Fruit fly (Drosophila melanogaster) whole organism, embryonic: ENCODE measurements around the gene CG5021.

Experiments used
- Adf1 ChIP-seq: fragments of 200-800 bp; sonication (Bioruptor generic); IDR thresholded peaks from 2 replicates; pipeline ENCODE4 v1.3.6; 2022; ENCODE audit warnings: missing biosample characterization, missing genetic modification characterization
- B-H1 ChIP-seq: fragments of 200-800 bp; sonication (Bioruptor generic); IDR thresholded peaks from 3 replicates; pipeline ENCODE4 v1.3.6; 2022; ENCODE audit warnings: missing biosample characterization, missing genetic modification characterization
- CG10543 ChIP-seq: fragments of 200-800 bp; sonication (Bioruptor generic); optimal IDR thresholded peaks from 3 replicates; lab custom pipeline; 2017; ENCODE audit warnings: missing biosample characterization, mild to moderate bottlenecking, missing genetic modification characterization, moderate library complexity
- CG11560 ChIP-seq: fragments of 200-800 bp; sonication (Bioruptor generic); IDR thresholded peaks from 3 replicates; pipeline ENCODE4 v1.3.6; 2022; ENCODE audit warnings: missing biosample characterization, missing genetic modification characterization
- CG12219 ChIP-seq: fragments of 200-800 bp; sonication (Bioruptor generic); optimal IDR thresholded peaks from 3 replicates; lab custom pipeline; 2018; ENCODE audit warnings: missing biosample characterization, mild to moderate bottlenecking, missing genetic modification characterization
- CG12236 ChIP-seq: fragments of 200-800 bp; sonication (Bioruptor generic); optimal IDR thresholded peaks from 2 replicates; lab custom pipeline; 2016; ENCODE audit warnings: missing biosample characterization, missing genetic modification characterization
- CG12659 ChIP-seq: fragments of 200-800 bp; sonication (Bioruptor generic); optimal IDR thresholded peaks from 3 replicates; lab custom pipeline; 2017; ENCODE audit warnings: mild to moderate bottlenecking, missing biosample characterization, missing genetic modification reagents, missing genetic modification characterization
- CG12744 ChIP-seq: fragments of 200-800 bp; sonication (Bioruptor generic); optimal IDR thresholded peaks from 2 replicates; lab custom pipeline; 2016; ENCODE audit warnings: missing biosample characterization, missing genetic modification characterization
- CG13894 ChIP-seq: fragments of 200-800 bp; sonication (Bioruptor generic); optimal IDR thresholded peaks from 3 replicates; lab custom pipeline; 2018; ENCODE audit warnings: missing biosample characterization, mild to moderate bottlenecking, missing genetic modification characterization, moderate library complexity
- CG14050 ChIP-seq: fragments of 200-800 bp; sonication (Bioruptor generic); IDR thresholded peaks from 3 replicates; pipeline ENCODE4 v1.3.6; 2022; ENCODE audit warnings: missing biosample characterization, missing genetic modification characterization
- CG16863 ChIP-seq: fragments of 200-800 bp; sonication (Bioruptor generic); optimal IDR thresholded peaks from 3 replicates; lab custom pipeline; 2016; ENCODE audit warnings: missing biosample characterization, missing genetic modification characterization
- CG17328 ChIP-seq: fragments of 200-800 bp; sonication (Bioruptor generic); IDR thresholded peaks from 2 replicates; pipeline ENCODE4 v1.3.6; 2022; ENCODE audit warnings: missing biosample characterization, missing genetic modification characterization
- CG17802 ChIP-seq: fragments of 200-800 bp; sonication (Bioruptor generic); optimal IDR thresholded peaks from 2 replicates; lab custom pipeline; 2018; ENCODE audit warnings: missing biosample characterization, mild to moderate bottlenecking, missing genetic modification characterization, moderate library complexity
- CG2712 ChIP-seq: fragments of 200-800 bp; optimal IDR thresholded peaks from 3 replicates; lab custom pipeline; 2019; ENCODE audit warnings: missing biosample characterization, mild to moderate bottlenecking, missing genetic modification characterization, moderate library complexity
- CG3847 ChIP-seq: fragments of 200-800 bp; sonication (Bioruptor generic); IDR thresholded peaks from 2 replicates; pipeline ENCODE4 v1.3.6; 2022; ENCODE audit warnings: missing biosample characterization, missing genetic modification characterization
- CG4360 ChIP-seq: fragments of 200-800 bp; sonication (Bioruptor generic); IDR thresholded peaks from 2 replicates; pipeline ENCODE4 v1.3.6; 2022; ENCODE audit warnings: missing biosample characterization, missing genetic modification characterization
- CG6654 ChIP-seq: fragments of 200-800 bp; sonication (Bioruptor generic); optimal IDR thresholded peaks from 2 replicates; lab custom pipeline; 2017; ENCODE audit warnings: missing biosample characterization, mild to moderate bottlenecking, missing genetic modification characterization
- CG6683 ChIP-seq: fragments of 200-800 bp; sonication (Bioruptor generic); optimal IDR thresholded peaks from 2 replicates; lab custom pipeline; 2017; ENCODE audit warnings: missing biosample characterization, mild to moderate bottlenecking, missing genetic modification characterization, missing genetic modification reagents
- Chrac-16 ChIP-seq: fragments of 200-800 bp; sonication (Bioruptor generic); optimal IDR thresholded peaks from 3 replicates; lab custom pipeline; 2016; ENCODE audit warnings: missing biosample characterization, missing genetic modification characterization
- CoRest ChIP-seq: fragments of 200-800 bp; sonication (Bioruptor generic); optimal IDR thresholded peaks from 3 replicates; lab custom pipeline; 2018; ENCODE audit warnings: missing biosample characterization, mild to moderate bottlenecking, missing genetic modification characterization, moderate library complexity
- Deaf1 ChIP-seq: fragments of 200-800 bp; optimal IDR thresholded peaks from 3 replicates; lab custom pipeline; 2019; ENCODE audit warnings: missing biosample characterization, mild to moderate bottlenecking, missing genetic modification characterization, moderate library complexity
- E2f2 ChIP-seq: fragments of 200-800 bp; sonication (Bioruptor generic); IDR thresholded peaks from 2 replicates; pipeline ENCODE4 v1.3.6; 2022; ENCODE audit warnings: missing biosample characterization, missing genetic modification characterization
- Hey ChIP-seq: fragments of 200-800 bp; sonication (Bioruptor generic); optimal IDR thresholded peaks from 3 replicates; lab custom pipeline; 2018; ENCODE audit warnings: missing biosample characterization, mild to moderate bottlenecking, missing genetic modification characterization
- Hmx ChIP-seq: fragments of 200-800 bp; sonication (Bioruptor generic); optimal IDR thresholded peaks from 2 replicates; lab custom pipeline; 2016; ENCODE audit warnings: missing biosample characterization, missing genetic modification characterization
- Mad ChIP-seq: fragments of 200-800 bp; sonication (Bioruptor generic); optimal IDR thresholded peaks from 2 replicates; lab custom pipeline; 2016; ENCODE audit warnings: missing biosample characterization, missing genetic modification characterization
- Mes4 ChIP-seq: fragments of 200-800 bp; sonication (Bioruptor generic); optimal IDR thresholded peaks from 2 replicates; lab custom pipeline; 2016; ENCODE audit warnings: missing biosample characterization, missing genetic modification characterization
- Mrtf ChIP-seq: fragments of 200-800 bp; sonication (Bioruptor generic); IDR thresholded peaks from 3 replicates; pipeline ENCODE4 v1.3.6; 2022; ENCODE audit warnings: missing biosample characterization, missing genetic modification characterization
- NC2α ChIP-seq: fragments of 200-800 bp; sonication (Bioruptor generic); optimal IDR thresholded peaks from 2 replicates; lab custom pipeline; 2016; ENCODE audit warnings: missing biosample characterization, missing genetic modification characterization
- Nf-YC ChIP-seq: fragments of 200-800 bp; optimal IDR thresholded peaks from 3 replicates; lab custom pipeline; 2019; ENCODE audit warnings: missing biosample characterization, mild to moderate bottlenecking, missing genetic modification characterization, moderate library complexity
- Oaz ChIP-seq: fragments of 200-800 bp; sonication (Bioruptor generic); IDR thresholded peaks from 2 replicates; pipeline ENCODE4 v1.3.6; 2022; ENCODE audit warnings: missing biosample characterization, missing genetic modification characterization
- Optix ChIP-seq: fragments of 200-800 bp; sonication (Bioruptor generic); IDR thresholded peaks from 3 replicates; pipeline ENCODE4 v1.3.6; 2022; ENCODE audit warnings: missing biosample characterization, missing genetic modification characterization
- Sox100B ChIP-seq: fragments of 200-800 bp; sonication (Bioruptor generic); optimal IDR thresholded peaks from 3 replicates; lab custom pipeline; 2018; ENCODE audit warnings: missing biosample characterization, mild to moderate bottlenecking, missing genetic modification characterization
- Ssrp ChIP-seq: fragments of 200-800 bp; sonication (Bioruptor generic); optimal IDR thresholded peaks from 2 replicates; lab custom pipeline; 2018; ENCODE audit warnings: missing biosample characterization, mild to moderate bottlenecking, missing genetic modification characterization, moderate library complexity
- bab2 ChIP-seq: fragments of 200-800 bp; sonication (Bioruptor generic); optimal IDR thresholded peaks from 2 replicates; lab custom pipeline; 2016; ENCODE audit warnings: missing biosample characterization, missing genetic modification characterization
- ci ChIP-seq: fragments of 200-800 bp; sonication (Bioruptor generic); IDR thresholded peaks from 3 replicates; pipeline ENCODE4 v1.3.6; 2022; ENCODE audit warnings: missing biosample characterization, missing genetic modification characterization
- dmrt99B ChIP-seq: fragments of 200-800 bp; sonication (Bioruptor generic); optimal IDR thresholded peaks from 2 replicates; lab custom pipeline; 2018; ENCODE audit warnings: missing biosample characterization, mild to moderate bottlenecking, missing genetic modification characterization, moderate library complexity
- exex ChIP-seq: fragments of 200-800 bp; sonication (Bioruptor generic); optimal IDR thresholded peaks from 4 replicates; lab custom pipeline; 2018; ENCODE audit warnings: missing biosample characterization, mild to moderate bottlenecking, missing genetic modification characterization, moderate library complexity
- eyg ChIP-seq: fragments of 200-800 bp; sonication (Bioruptor generic); optimal IDR thresholded peaks from 3 replicates; lab custom pipeline; 2016; ENCODE audit warnings: missing biosample characterization, missing genetic modification characterization
- gfzf ChIP-seq: fragments of 200-800 bp; sonication (Bioruptor generic); optimal IDR thresholded peaks from 2 replicates; lab custom pipeline; 2016; ENCODE audit warnings: missing biosample characterization, mild to moderate bottlenecking, missing genetic modification characterization, moderate library complexity
- grn ChIP-seq: fragments of 200-800 bp; sonication (Bioruptor generic); optimal IDR thresholded peaks from 3 replicates; lab custom pipeline; 2017; ENCODE audit warnings: missing biosample characterization, missing genetic modification characterization
- hkb ChIP-seq, 2 experiments: fragments of 200-800 bp in 1 of 2; fragments of >200 bp in 1 of 2; sonication (Bioruptor generic) in 1 of 2; IDR thresholded peaks in 1 of 2; optimal IDR thresholded peaks in 1 of 2; 2 replicates each; pipeline versions ENCODE4 v1.3.6 to Lab custom; 2017 to 2022; ENCODE audit warnings: missing biosample characterization in 1 of 2, missing genetic modification characterization in 1 of 2
- kay ChIP-seq: fragments of 200-800 bp; sonication (Bioruptor generic); optimal IDR thresholded peaks from 2 replicates; lab custom pipeline; 2016; ENCODE audit warnings: missing biosample characterization, missing genetic modification characterization
- ken ChIP-seq: fragments of 200-800 bp; sonication (Bioruptor generic); IDR thresholded peaks from 3 replicates; pipeline ENCODE4 v1.3.6; 2022; ENCODE audit warnings: missing biosample characterization, missing genetic modification characterization
- maf-S ChIP-seq: fragments of 200-800 bp; sonication (Bioruptor generic); optimal IDR thresholded peaks from 2 replicates; lab custom pipeline; 2016; ENCODE audit warnings: missing biosample characterization, missing genetic modification characterization
- org-1 ChIP-seq: fragments of 200-800 bp; sonication (Bioruptor generic); optimal IDR thresholded peaks from 2 replicates; lab custom pipeline; 2017; ENCODE audit warnings: missing biosample characterization, missing genetic modification characterization
- otp ChIP-seq: fragments of 200-800 bp; sonication (Bioruptor generic); IDR thresholded peaks from 3 replicates; pipeline ENCODE4, ENCODE4 v1.3.6; 2022; ENCODE audit warnings: missing biosample characterization, missing genetic modification characterization
- prd ChIP-seq, 3 experiments: fragments of >200 bp in 2 of 3; fragments of 200-800 bp in 1 of 3; sonication (Bioruptor generic) in 1 of 3; optimal IDR thresholded peaks in 2 of 3; IDR thresholded peaks in 1 of 3; 2 replicates in 2 of 3; 3 replicates in 1 of 3; pipeline versions ENCODE4 v1.3.6 to Lab custom; 2017 to 2022; ENCODE audit warnings: missing biosample characterization in 1 of 3, missing genetic modification characterization in 1 of 3
- shn ChIP-seq: fragments of 200-800 bp; sonication (Bioruptor generic); optimal IDR thresholded peaks from 3 replicates; lab custom pipeline; 2016; ENCODE audit warnings: missing biosample characterization, missing genetic modification characterization
- sim ChIP-seq: fragments of 200-800 bp; sonication (Bioruptor generic); IDR thresholded peaks from 2 replicates; pipeline ENCODE4 v1.3.6; 2022; ENCODE audit warnings: missing biosample characterization, missing genetic modification characterization
- slbo ChIP-seq: fragments of 200-800 bp; sonication (Bioruptor generic); IDR thresholded peaks from 2 replicates; pipeline ENCODE4 v1.3.6; 2022; ENCODE audit warnings: missing biosample characterization, missing genetic modification characterization
- vvl ChIP-seq: fragments of 200-800 bp; sonication (Bioruptor generic); IDR thresholded peaks from 2 replicates; pipeline ENCODE4 v1.3.6; 2022; ENCODE audit warnings: missing biosample characterization, missing genetic modification characterization
- wor ChIP-seq: fragments of 200-800 bp; sonication (Bioruptor generic); IDR thresholded peaks from 2 replicates; pipeline ENCODE4 v1.3.6; 2022; ENCODE audit warnings: missing biosample characterization, missing genetic modification characterization

CG5021 gene

DNA sequence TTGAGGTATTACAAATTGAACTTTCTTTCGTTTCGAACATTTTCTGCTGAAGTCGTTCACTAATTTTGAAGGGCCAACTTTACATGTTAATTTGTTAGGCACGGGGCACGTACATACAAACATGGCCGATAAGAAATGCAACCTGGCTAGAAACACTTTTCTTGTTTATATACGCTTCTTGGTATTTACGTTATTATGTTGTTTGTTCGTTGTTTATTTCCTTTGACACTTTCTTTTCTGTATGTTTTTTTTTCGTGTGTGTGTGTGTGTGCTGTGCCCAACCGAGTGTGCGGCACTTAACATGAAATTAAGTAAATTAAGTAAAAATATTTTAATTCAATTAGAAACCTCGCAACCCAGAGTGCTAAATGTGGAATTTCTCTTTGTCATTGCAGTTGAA lies 41.0 kb upstream of the CG5021 start (continued):
- TF ChIP-seq slbo (no peak), CG11560 (tag; lab: Robert Waterston, UW) (no peak), CG14050 (no peak), bab2 (peak; percentile 10), CG12236 (GFP tag; lab: Kevin White, UChicago) (peak; percentile 21), Mrtf (GFP tag; lab: Robert Waterston, UW) (no peak), org-1 (GFP tag; lab: Kevin White, UChicago) (no peak), CG17328 (GFP tag; lab: Robert Waterston, UW) (peak; percentile 12; the same call in 1 of the 2 replicates), dmrt99B (tag; lab: Kevin White, UChicago) (peak; percentile 12), eyg (GFP tag; lab: Kevin White, UChicago) (no peak), CoRest (tag; lab: Kevin White, UChicago) (peak; percentile 33), vvl (0 out of 2 replicates have a peak, but pooled peaks have one; percentile 14), B-H1 (GFP tag; lab: Robert Waterston, UW) (no peak), CG12659 (GFP tag; lab: Kevin White, UChicago) (peak; percentile 3), CG12219 (GFP tag; lab: Kevin White, UChicago) (peak; percentile 27), shn (GFP tag; lab: Kevin White, UChicago) (no peak), grn (GFP tag; lab: Kevin White, UChicago) (peak; percentile 22), Adf1 (GFP tag; lab: Robert Waterston, UW) (no peak), exex (tag; lab: Kevin White, UChicago) (no peak), Oaz (no peak), otp (GFP tag; lab: Robert Waterston, UW) (peak; percentile 82), kay (GFP tag; lab: Kevin White, UChicago) (no peak), Hmx (GFP tag; lab: Kevin White, UChicago) (no peak), gfzf (GFP tag; lab: Kevin White, UChicago) (no peak), E2f2 (GFP tag; lab: Robert Waterston, UW) (no peak; the same call in 1 of the 2 replicates), Nf-YC (tag; lab: Kevin White, UChicago) (no peak), wor (GFP tag; lab: Robert Waterston, UW) (no peak), CG4360 (GFP tag; lab: Robert Waterston, UW) (no peak), CG10543 (no peak), hkb (optimal IDR thresholded peaks at IDR 0.05; lab: Kevin White, UChicago) (no peak), hkb (GFP tag; IDR thresholded peaks at IDR 0.05; lab: Robert Waterston, UW) (peak; percentile 54), Deaf1 (tag; lab: Kevin White, UChicago) (no peak), Ssrp (tag; lab: Kevin White, UChicago) (no peak), Chrac-16 (GFP tag; lab: Kevin White, UChicago) (no peak), CG3847 (no peak), CG16863 (GFP tag; lab: Kevin White, UChicago) (peak; percentile 14), CG6683 (GFP tag; lab: Kevin White, UChicago) (no peak), Mes4 (peak; percentile 35), sim (GFP tag; lab: Robert Waterston, UW) (no peak), CG2712 (tag; lab: Kevin White, UChicago) (peak; percentile 20), maf-S (no peak), ci (GFP tag; lab: Robert Waterston, UW) (peak; percentile 75), ken (GFP tag; lab: Robert Waterston, UW) (peak; percentile 59), CG6654 (no peak), Optix (GFP tag; lab: Robert Waterston, UW) (0 out of 3 replicates have a peak, but pooled peaks have one; percentile 13), Mad (GFP tag; lab: Kevin White, UChicago) (no peak), Sox100B (GFP tag; lab: Kevin White, UChicago) (peak; percentile 60), prd (optimal IDR thresholded peaks at IDR 0.05; lab: Kevin White, UChicago) (no peak), prd (GFP tag; IDR thresholded peaks at IDR 0.05; lab: Robert Waterston, UW) (no peak), Hey (tag; lab: Kevin White, UChicago) (no peak), CG17802 (no peak), CG13894 (tag; lab: Kevin White, UChicago) (no peak), CG12744 (GFP tag; lab: Kevin White, UChicago) (no peak), NC2α (GFP tag; lab: Kevin White, UChicago) (no peak)
